Worm (Caenorhabditis elegans): ENCODE data around the gene T14B4.5.

The T14B4.5 gene

ce11 chrII:6701497-6701896 is 15.2 kb upstream of the T14B4.5 start, which contains the start of gene C18H9.6:
Gene C18H9.6 (minus strand): TSS chrII:6701625.
- TF ChIP-seq dpl-1 (GFP tag; optimal IDR thresholded peaks at IDR 0.05) (no peak), T20F7.1 (GFP tag; optimal IDR thresholded peaks at IDR 0.05) (peak; percentile 1), Y5F2A.4 (GFP tag; optimal IDR thresholded peaks at IDR 0.05) (no peak), unc-130 (GFP tag; optimal IDR thresholded peaks at IDR 0.05) (no peak), nhr-25 (tag; optimal IDR thresholded peaks at IDR 0.05; ENCODE audit: borderline replicate concordance, insufficient read depth) (no peak), hlh-11 (tag; optimal IDR thresholded peaks at IDR 0.05) (peak; percentile 58), lim-7 (GFP tag; IDR thresholded peaks at IDR 0.05) (no peak), zfp-2 (tag; optimal IDR thresholded peaks at IDR 0.05) (no peak), dmd-8 (GFP tag; IDR thresholded peaks at IDR 0.05) (no peak), unc-62 (GFP tag; optimal IDR thresholded peaks at IDR 0.05 in 1 of 2) (no peak), unc-62 (tag; optimal IDR thresholded peaks at IDR 0.05) (no peak), lin-15B (tag; optimal IDR thresholded peaks at IDR 0.05) (no peak), lin-38 (GFP tag; IDR thresholded peaks at IDR 0.05) (no peak), nhr-48 (tag; optimal IDR thresholded peaks at IDR 0.05) (peak; percentile 57), attf-4 (tag; optimal IDR thresholded peaks at IDR 0.05) (no peak), dve-1 (tag; optimal IDR thresholded peaks at IDR 0.05; ENCODE audit: insufficient read depth) (peak; percentile 80), pqm-1 (tag; optimal IDR thresholded peaks at IDR 0.05) (peak; percentile 73), dmd-6 (GFP tag; IDR thresholded peaks at IDR 0.05) (peak; percentile 91), mxl-3 (GFP tag; optimal IDR thresholded peaks at IDR 0.05) (no peak), zag-1 (tag; optimal IDR thresholded peaks at IDR 0.05) (no peak), rbr-2 (tag; optimal IDR thresholded peaks at IDR 0.05) (no peak), ZK337.2 (GFP tag; IDR thresholded peaks at IDR 0.05) (no peak), R02D3.7 (tag; optimal IDR thresholded peaks at IDR 0.05) (no peak), T26A8.4 (GFP tag; IDR thresholded peaks at IDR 0.05) (no peak), lin-1 (GFP tag; IDR thresholded peaks at IDR 0.05) (peak; percentile 77), mdt-29 (GFP tag; IDR thresholded peaks at IDR 0.05) (no peak), daf-19 (GFP tag; conservative IDR thresholded peaks at IDR 0.05) (no peak), egl-43 (GFP tag; IDR thresholded peaks at IDR 0.05) (no peak), lin-29 (GFP tag; IDR thresholded peaks at IDR 0.05) (no peak), F44E2.7 (GFP tag; IDR thresholded peaks at IDR 0.05) (no peak), php-3 (GFP tag; IDR thresholded peaks at IDR 0.05) (peak; percentile 79), nhr-28 (tag; optimal IDR thresholded peaks at IDR 0.05) (peak; percentile 83), cey-2 (tag; optimal IDR thresholded peaks at IDR 0.05; ENCODE audit: borderline replicate concordance, insufficient read depth) (no peak)

ce11 chrII:6705593-6706228 is 11.0 kb upstream of the T14B4.5 start, which contains the start of gene rpy-1:
Gene rpy-1 (minus strand): TSS chrII:6705643.
- TF ChIP-seq nhr-111 (GFP tag; optimal IDR thresholded peaks at IDR 0.05), result no peak
- TF ChIP-seq lir-3 (tag; optimal IDR thresholded peaks at IDR 0.05), result no peak
- TF ChIP-seq zip-11 (GFP tag; IDR thresholded peaks at IDR 0.05), result no peak
- no peak for TF ChIP-seq nhr-6 (tag; optimal IDR thresholded peaks at IDR 0.05)
- TF ChIP-seq aly-2 (tag; optimal IDR thresholded peaks at IDR 0.05), result no peak
- no peak for TF ChIP-seq ces-1 (GFP tag; optimal IDR thresholded peaks at IDR 0.05)
- peak in 1 of 2 experiments; percentile 97 for TF ChIP-seq unc-62 (GFP tag; optimal IDR thresholded peaks at IDR 0.05 in 1 of 2)
- no peak for TF ChIP-seq unc-62 (tag; optimal IDR thresholded peaks at IDR 0.05)
- no peak for TF ChIP-seq nhr-48 (tag; optimal IDR thresholded peaks at IDR 0.05)
- TF ChIP-seq ceh-20 (GFP tag; IDR thresholded peaks at IDR 0.05), result 0 out of 2 replicates have a peak, but pooled peaks have one; percentile 28
- no peak for TF ChIP-seq lin-38 (GFP tag; IDR thresholded peaks at IDR 0.05)
- TF ChIP-seq zip-2 (tag; optimal IDR thresholded peaks at IDR 0.05), result no peak
- TF ChIP-seq hlh-11 (tag; optimal IDR thresholded peaks at IDR 0.05), result peak; percentile 9
- no peak for TF ChIP-seq ama-1 (optimal IDR thresholded peaks at IDR 0.05)
- TF ChIP-seq T26A8.4 (GFP tag; IDR thresholded peaks at IDR 0.05), result no peak
- peak in 1 of 2 experiments; percentile 87 for TF ChIP-seq daf-16 (GFP tag; optimal IDR thresholded peaks at IDR 0.05)
- no peak for TF ChIP-seq daf-16 (tag; optimal IDR thresholded peaks at IDR 0.05)
- TF ChIP-seq madf-5 (GFP tag; IDR thresholded peaks at IDR 0.05), result no peak
- TF ChIP-seq Y105C5A.15 (GFP tag; IDR thresholded peaks at IDR 0.05), result no peak
- TF ChIP-seq lin-39 (tag; optimal IDR thresholded peaks at IDR 0.05), result no peak
- no peak for TF ChIP-seq saeg-2 (GFP tag; IDR thresholded peaks at IDR 0.05)
- TF ChIP-seq ceh-44 (GFP tag; IDR thresholded peaks at IDR 0.05), result no peak
- TF ChIP-seq nhr-11 (tag; optimal IDR thresholded peaks at IDR 0.05), result peak; percentile 43
- no peak for TF ChIP-seq nhr-102 (tag; optimal IDR thresholded peaks at IDR 0.05)
- TF ChIP-seq tra-1 (GFP tag; IDR thresholded peaks at IDR 0.05), result no peak
